Worm (Caenorhabditis elegans) whole organism, dauer: ENCODE data around the gene C01B10.6.

Source experiments
- unc-62 ChIP-seq: sonication (generic microtip); optimal IDR thresholded peaks from 2 replicates; lab custom pipeline; 2017; ENCODE audit warnings: missing biosample characterization, missing genetic modification reagents, missing genetic modification characterization

The C01B10.6 gene

DNA sequence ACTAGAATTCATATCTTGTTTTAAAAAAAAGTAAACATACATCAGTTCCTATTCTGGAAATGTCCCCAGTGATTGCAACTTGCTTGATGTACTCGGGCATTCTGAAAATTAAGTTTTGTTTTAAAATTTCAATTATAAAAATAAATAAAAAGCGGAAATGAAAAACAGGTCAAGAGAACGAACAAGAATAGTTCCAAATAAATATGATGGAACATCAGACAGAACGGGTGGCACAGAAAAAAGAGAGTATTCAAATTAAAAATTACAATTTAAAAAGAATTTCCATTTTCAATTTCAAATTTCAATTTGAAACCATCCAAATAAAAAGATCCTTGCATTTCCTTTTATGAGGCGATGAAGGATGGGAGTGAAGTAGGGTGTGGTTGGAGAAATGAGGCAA, 18.7 kb upstream of the C01B10.6 start, which contains the start of gene C01B10.3:
Gene C01B10.3 (minus strand): TSS at position 101 of the 400 bp plus-strand sequence.
- TF ChIP-seq unc-62 (GFP tag; lab: Kevin White, UChicago), result no peak

DNA sequence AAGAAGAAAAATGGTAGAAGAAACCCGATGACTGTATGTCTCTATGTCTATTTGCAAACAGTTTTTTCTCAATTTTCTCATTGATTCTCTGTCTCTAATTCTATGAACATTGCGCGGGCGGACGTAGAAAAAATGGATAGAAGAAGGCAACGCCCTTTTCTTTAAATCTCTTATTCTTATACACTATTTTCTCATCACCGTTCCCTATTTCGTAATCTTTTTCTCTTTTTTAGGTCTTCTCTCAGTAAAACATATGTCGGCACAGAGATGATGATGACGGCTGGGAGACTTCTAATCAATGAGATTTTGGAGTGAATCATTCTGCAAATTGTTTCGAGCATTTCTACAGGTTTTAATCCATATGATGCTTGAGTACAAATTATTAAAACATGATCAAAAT, 17.8 kb upstream of the C01B10.6 start:
- no peak for TF ChIP-seq unc-62 (GFP tag; lab: Kevin White, UChicago)

DNA sequence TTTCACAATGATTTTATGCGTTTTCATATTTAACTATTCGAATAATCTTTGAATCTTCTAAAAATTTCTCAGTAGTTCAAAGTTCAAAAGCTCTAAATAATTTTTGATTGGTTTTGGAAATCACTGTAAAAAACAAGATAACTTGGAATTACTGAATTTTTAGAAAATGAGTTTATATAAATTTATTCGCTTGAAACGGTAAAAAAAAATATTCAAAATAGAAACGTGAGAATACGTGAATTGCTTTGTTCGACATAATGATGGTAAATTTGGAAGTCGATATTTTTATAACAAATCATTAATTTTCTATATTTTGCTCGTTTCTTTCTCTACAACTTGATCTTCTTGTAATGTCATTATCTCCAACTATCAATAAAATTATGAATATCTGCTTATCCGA, 16.6 kb upstream of the C01B10.6 start, which contains the start of gene C01B10.44:
Gene C01B10.44 (plus strand): TSS at position 301 of the 400 bp plus-strand sequence.
- TF ChIP-seq unc-62 (GFP tag; lab: Kevin White, UChicago), result no peak

- TF ChIP-seq unc-62 (GFP tag; lab: Kevin White, UChicago), result no peak
Observed at ce11 chrIV:6627798-6628197, 12.2 kb upstream of the C01B10.6 start, which contains the start of gene cest-5.2. cest-5.2 (minus strand) TSS chrIV:6627925.

- TF ChIP-seq unc-62 (GFP tag; lab: Kevin White, UChicago), result no peak
Observed at ce11 chrIV:6631704-6632272, 8.2 kb upstream of the C01B10.6 start, which contains the start of the genes cest-5.1 and C01B10.9. cest-5.1 (minus strand) TSS chrIV:6631754. C01B10.9 (plus strand) TSS chrIV:6632222.

ce11 chrIV:6634789-6635188, 5.2 kb upstream of the C01B10.6 start, which contains the start of gene metl-13:
metl-13 (plus strand) TSS chrIV:6635089.
- TF ChIP-seq unc-62 (GFP tag; lab: Kevin White, UChicago), result no peak

DNA sequence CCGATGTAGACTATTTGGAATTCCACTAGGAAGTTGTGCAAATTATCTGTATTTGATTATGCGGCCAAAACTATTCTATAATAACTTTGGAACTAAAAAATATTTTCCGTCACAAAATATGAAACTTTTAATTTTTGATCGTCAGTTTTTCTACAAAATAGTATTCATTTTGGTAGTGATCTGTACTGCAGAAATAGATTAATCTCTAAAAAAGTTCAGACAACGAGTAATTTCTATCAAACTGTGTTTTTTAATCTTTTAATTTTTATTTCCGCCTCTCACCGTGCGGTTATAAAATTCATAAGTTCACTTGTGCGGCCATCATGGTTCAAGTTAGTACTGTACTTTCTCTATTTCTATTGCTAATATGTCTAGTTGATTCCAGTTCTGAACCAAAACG, 1.7 kb upstream of the C01B10.6 start, which contains the start of gene C01B10.7:
Gene C01B10.7 (plus strand): TSS at position 301 of the 400 bp plus-strand sequence.
- TF ChIP-seq unc-62 (GFP tag; lab: Kevin White, UChicago), result no peak

DNA sequence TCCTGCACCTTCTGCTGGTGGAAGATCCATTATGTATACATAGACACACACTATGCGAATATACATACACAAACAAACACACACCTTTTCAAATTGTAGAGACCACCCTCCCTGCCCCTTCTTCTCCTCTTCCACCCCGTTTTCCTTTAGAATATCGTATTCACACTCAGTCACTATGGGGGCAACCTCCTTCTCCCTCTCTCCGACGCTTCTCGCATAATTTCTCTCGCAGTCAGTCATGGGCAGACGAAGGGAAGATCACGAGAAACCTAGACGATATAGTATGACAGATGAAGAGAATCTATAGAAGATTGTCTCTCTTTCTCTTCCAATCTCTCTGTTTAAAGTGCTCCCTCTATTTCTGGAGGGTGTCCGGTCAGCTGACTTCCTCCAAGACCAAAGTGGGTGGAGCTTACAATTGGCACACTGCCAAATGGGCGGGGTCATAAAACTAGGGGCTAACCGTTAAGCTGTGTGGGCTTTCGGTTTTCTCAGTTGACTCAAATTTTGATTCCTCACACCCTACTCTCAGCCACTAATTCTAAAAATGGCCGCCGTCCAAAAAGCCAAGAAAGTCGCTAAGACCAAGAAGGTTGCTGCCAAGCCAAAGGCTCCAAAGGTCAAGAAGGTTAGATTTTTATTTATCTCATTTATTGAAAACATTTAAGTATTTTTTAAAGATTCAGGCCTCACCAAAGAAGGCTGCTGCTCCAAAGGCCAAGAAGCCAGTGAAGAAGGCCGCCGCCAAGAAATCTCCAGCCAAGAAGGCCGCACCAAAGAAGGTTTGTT, 6.1 kb downstream of the C01B10.6 start, which contains the start of gene hil-7:
Gene hil-7 (plus strand): TSS at position 446 of the 789 bp plus-strand sequence.
- no peak for TF ChIP-seq unc-62 (GFP tag; lab: Kevin White, UChicago)

ce11 chrIV:6646905-6647304, 6.9 kb downstream of the C01B10.6 start:
- no peak for TF ChIP-seq unc-62 (GFP tag; lab: Kevin White, UChicago)

DNA sequence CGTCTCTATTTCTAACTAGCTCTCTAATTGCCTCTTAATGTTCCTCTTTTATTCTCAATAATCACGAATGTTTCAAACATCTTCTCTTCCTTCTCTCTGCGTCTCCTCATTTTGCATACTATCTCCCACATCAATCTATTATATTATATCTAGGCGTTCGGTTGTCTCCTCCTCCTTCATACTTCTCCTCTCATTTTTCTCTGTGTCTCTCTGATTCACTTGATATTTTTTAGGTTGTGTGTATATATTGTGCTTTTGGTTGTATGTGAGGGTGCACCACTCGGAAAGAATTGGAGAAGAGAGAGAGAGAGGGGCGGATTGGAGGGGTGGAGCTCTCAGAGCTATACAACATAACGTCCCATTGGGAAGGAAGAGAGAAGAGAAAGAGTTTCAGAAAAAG, 8.6 kb downstream of the C01B10.6 start:
- TF ChIP-seq unc-62 (GFP tag; lab: Kevin White, UChicago), result no peak

DNA sequence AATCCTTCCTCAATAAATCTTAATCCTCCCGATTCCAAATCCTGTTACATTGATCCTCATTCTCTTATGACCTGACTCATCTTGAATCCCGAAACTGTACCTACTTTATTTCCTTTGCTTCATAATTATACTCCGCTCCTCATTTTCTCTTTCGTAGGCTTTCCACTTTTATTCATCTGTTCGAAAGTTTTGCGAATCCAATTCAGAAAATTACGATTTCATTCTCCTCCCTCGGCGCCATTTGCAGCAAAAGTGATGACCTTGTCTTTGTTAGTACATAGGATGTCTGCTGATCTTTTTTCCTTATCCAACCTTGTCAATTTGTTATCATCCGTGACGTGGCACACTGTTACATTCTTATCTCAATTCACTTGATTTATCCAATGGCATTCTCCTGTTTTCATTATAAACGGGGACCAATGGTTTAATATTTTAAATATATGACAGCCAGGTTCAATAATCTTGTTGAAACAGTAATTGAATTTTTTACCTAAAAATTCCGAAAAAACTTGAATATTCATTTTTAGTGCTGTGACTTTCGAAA, 12.6 kb downstream of the C01B10.6 start:
- TF ChIP-seq unc-62 (GFP tag; lab: Kevin White, UChicago), result no peak

ce11 chrIV:6653663-6654201, 13.8 kb downstream of the C01B10.6 start:
- no peak for TF ChIP-seq unc-62 (GFP tag; lab: Kevin White, UChicago)

DNA sequence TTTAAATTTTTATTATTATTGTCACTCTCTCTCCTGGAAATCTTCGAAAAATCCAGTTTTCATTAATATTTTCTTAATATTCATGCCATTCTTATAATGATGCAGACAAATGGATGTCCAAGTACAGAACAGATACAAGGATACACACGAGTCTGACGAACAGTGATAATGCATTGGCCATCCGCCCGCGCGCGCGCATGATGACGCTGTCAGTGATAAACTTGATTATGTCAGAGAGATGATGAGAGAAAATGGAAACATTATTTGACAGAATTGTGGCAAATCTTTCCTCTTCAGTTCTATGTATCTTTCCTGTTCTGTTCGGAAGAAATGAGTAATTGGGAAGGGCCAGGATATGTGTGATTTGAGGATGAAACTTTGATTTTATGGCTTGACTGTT, 15.8 kb downstream of the C01B10.6 start:
- TF ChIP-seq unc-62 (GFP tag; lab: Kevin White, UChicago), result no peak

ce11 chrIV:6657519-6658031, 17.6 kb downstream of the C01B10.6 start, which contains the start of gene C01B10.11:
C01B10.11 (plus strand) TSS chrIV:6657981.
- no peak for TF ChIP-seq unc-62 (GFP tag; lab: Kevin White, UChicago)

DNA sequence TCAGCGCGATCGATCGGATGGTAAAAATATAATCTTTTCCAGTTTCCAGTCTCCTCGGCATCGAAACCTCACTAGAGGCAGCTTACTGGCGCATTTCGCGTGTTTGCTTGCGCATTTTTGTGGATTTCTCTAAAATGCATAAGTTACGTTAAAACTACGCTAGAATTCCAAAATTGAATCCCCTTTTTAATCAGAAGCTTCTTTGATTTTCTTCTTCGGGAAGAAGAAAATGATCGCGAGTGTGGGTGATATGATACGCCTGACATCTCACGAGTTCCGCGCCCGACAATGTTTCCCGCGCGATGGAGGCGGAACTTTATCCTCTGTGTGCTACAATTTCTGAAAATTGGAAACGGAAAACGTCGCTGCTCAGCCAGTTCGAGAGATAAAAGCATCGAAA, 24.4 kb downstream of the C01B10.6 start:
- no peak for TF ChIP-seq unc-62 (GFP tag; lab: Kevin White, UChicago)
